Fruit fly (Drosophila melanogaster) whole organism, embryonic: ENCODE results near the gene VhaM9.7-d.

ENCODE experiments used
- Asciz ChIP-seq: fragments of 200-800 bp; sonication (Bioruptor generic); optimal IDR thresholded peaks from 2 replicates; lab custom pipeline; 2017; ENCODE audit warnings: missing biosample characterization, mild to moderate bottlenecking, missing genetic modification characterization, missing genetic modification reagents
- Atf-2 ChIP-seq: fragments of 200-800 bp; sonication (Bioruptor generic); optimal IDR thresholded peaks from 2 replicates; lab custom pipeline; 2016; ENCODE audit warnings: missing biosample characterization, missing genetic modification characterization
- Atf3 ChIP-seq: fragments of 200-800 bp; sonication (Bioruptor generic); optimal IDR thresholded peaks from 3 replicates; lab custom pipeline; 2016; ENCODE audit warnings: missing biosample characterization, missing genetic modification characterization
- Blimp-1 ChIP-seq: fragments of 200-800 bp; sonication (Bioruptor generic); optimal IDR thresholded peaks from 3 replicates; lab custom pipeline; 2018; ENCODE audit warnings: missing biosample characterization, missing genetic modification characterization, mild to moderate bottlenecking, moderate library complexity, missing genetic modification reagents
- CG10147 ChIP-seq: fragments of 200-800 bp; sonication (Bioruptor generic); optimal IDR thresholded peaks from 2 replicates; lab custom pipeline; 2019; ENCODE audit warnings: missing biosample characterization, mild to moderate bottlenecking, missing genetic modification characterization, moderate library complexity
- CG10543 ChIP-seq: fragments of 200-800 bp; sonication (Bioruptor generic); optimal IDR thresholded peaks from 3 replicates; lab custom pipeline; 2017; ENCODE audit warnings: missing biosample characterization, mild to moderate bottlenecking, missing genetic modification characterization, moderate library complexity
- CG12104 ChIP-seq: fragments of 200-800 bp; sonication (Bioruptor generic); optimal IDR thresholded peaks from 3 replicates; lab custom pipeline; 2016; ENCODE audit warnings: missing biosample characterization, missing genetic modification characterization
- CG13424 ChIP-seq: fragments of 200-800 bp; sonication (Bioruptor generic); optimal IDR thresholded peaks from 2 replicates; lab custom pipeline; 2019; ENCODE audit warnings: missing biosample characterization, mild to moderate bottlenecking, missing genetic modification characterization, moderate library complexity
- CG1529 ChIP-seq: fragments of 200-800 bp; sonication (Bioruptor generic); optimal IDR thresholded peaks from 3 replicates; lab custom pipeline; 2018; ENCODE audit warnings: missing biosample characterization, missing genetic modification characterization
- CG1647 ChIP-seq: fragments of 200-800 bp; sonication (Bioruptor generic); optimal IDR thresholded peaks from 3 replicates; lab custom pipeline; 2016; ENCODE audit warnings: missing biosample characterization, missing genetic modification characterization
- CG17328 ChIP-seq: fragments of 200-800 bp; sonication (Bioruptor generic); IDR thresholded peaks from 2 replicates; pipeline ENCODE4 v1.3.6; 2022; ENCODE audit warnings: missing biosample characterization, missing genetic modification characterization
- CG17359 ChIP-seq: fragments of 200-800 bp; sonication (Bioruptor generic); optimal IDR thresholded peaks from 3 replicates; lab custom pipeline; 2018; ENCODE audit warnings: missing biosample characterization, mild to moderate bottlenecking, missing genetic modification characterization, moderate library complexity
- CG1792 ChIP-seq: fragments of 200-800 bp; sonication (Bioruptor generic); optimal IDR thresholded peaks from 2 replicates; lab custom pipeline; 2016; ENCODE audit warnings: missing biosample characterization, missing genetic modification characterization
- CG18619 ChIP-seq: fragments of 200-800 bp; sonication (Bioruptor generic); optimal IDR thresholded peaks from 3 replicates; lab custom pipeline; 2017; ENCODE audit warnings: missing biosample characterization, mild to moderate bottlenecking, missing genetic modification characterization
- CG4730 ChIP-seq: fragments of 200-800 bp; sonication (Bioruptor generic); IDR thresholded peaks from 2 replicates; pipeline ENCODE4 v1.3.6; 2022; ENCODE audit warnings: missing biosample characterization, missing genetic modification characterization
- CG5953 ChIP-seq: fragments of 200-800 bp; sonication (Bioruptor generic); IDR thresholded peaks from 2 replicates; pipeline ENCODE4 v1.3.6; 2022; ENCODE audit warnings: missing biosample characterization, missing genetic modification characterization
- CG7786 ChIP-seq: fragments of 200-800 bp; sonication (Bioruptor generic); optimal IDR thresholded peaks from 2 replicates; lab custom pipeline; 2016; ENCODE audit warnings: missing biosample characterization, missing genetic modification characterization
- CG8765 ChIP-seq: fragments of 200-800 bp; sonication (Bioruptor generic); IDR thresholded peaks from 2 replicates; pipeline ENCODE4 v1.3.6; 2022; ENCODE audit warnings: missing biosample characterization, missing genetic modification characterization
- CG8944 ChIP-seq: fragments of 200-800 bp; sonication (Bioruptor generic); optimal IDR thresholded peaks from 3 replicates; lab custom pipeline; 2016; ENCODE audit warnings: missing biosample characterization, missing genetic modification characterization
- Chrac-16 ChIP-seq: fragments of 200-800 bp; sonication (Bioruptor generic); optimal IDR thresholded peaks from 3 replicates; lab custom pipeline; 2016; ENCODE audit warnings: missing biosample characterization, missing genetic modification characterization
- Deaf1 ChIP-seq: fragments of 200-800 bp; optimal IDR thresholded peaks from 3 replicates; lab custom pipeline; 2019; ENCODE audit warnings: missing biosample characterization, mild to moderate bottlenecking, missing genetic modification characterization, moderate library complexity
- Dek ChIP-seq: fragments of 200-800 bp; sonication (Bioruptor generic); optimal IDR thresholded peaks from 3 replicates; lab custom pipeline; 2019; ENCODE audit warnings: missing biosample characterization, mild to moderate bottlenecking, missing genetic modification characterization, moderate library complexity
- Doc2 ChIP-seq: fragments of 200-800 bp; sonication (Bioruptor generic); IDR thresholded peaks from 2 replicates; pipeline ENCODE4 v1.3.6; 2022; ENCODE audit warnings: missing biosample characterization, missing genetic modification characterization
- Doc3 ChIP-seq: fragments of 200-800 bp; sonication (Bioruptor generic); IDR thresholded peaks from 3 replicates; pipeline ENCODE4 v1.3.6; 2022; ENCODE audit warnings: missing biosample characterization, missing genetic modification characterization; ENCODE audit not compliant: partially characterized antibody
- Ets65A ChIP-seq: fragments of 200-800 bp; sonication (Bioruptor generic); peaks from one replicate; lab custom pipeline; 2016; ENCODE audit warnings: missing biosample characterization, missing genetic modification characterization
- H15 ChIP-seq: fragments of 200-800 bp; sonication (Bioruptor generic); IDR thresholded peaks from 3 replicates; pipeline ENCODE4 v1.3.6; 2022; ENCODE audit warnings: missing biosample characterization, missing genetic modification characterization
- Hand ChIP-seq: fragments of 200-800 bp; sonication (Bioruptor generic); optimal IDR thresholded peaks from 2 replicates; lab custom pipeline; 2017; ENCODE audit warnings: mild to moderate bottlenecking, missing biosample characterization, missing genetic modification reagents, missing genetic modification characterization
- Jarid2 ChIP-seq: fragments of 200-800 bp; sonication (Bioruptor generic); optimal IDR thresholded peaks from 3 replicates; lab custom pipeline; 2017; ENCODE audit warnings: mild to moderate bottlenecking, missing biosample characterization, missing genetic modification reagents, missing genetic modification characterization
- Lpt ChIP-seq: fragments of >200 bp; optimal IDR thresholded peaks from 2 replicates; lab custom pipeline; 2018; ENCODE audit warnings: missing biosample characterization, missing genetic modification characterization
- Med ChIP-seq: fragments of 200-800 bp; sonication (Bioruptor generic); peaks from one replicate; lab custom pipeline; 2016; ENCODE audit warnings: missing biosample characterization, missing genetic modification characterization, mild to moderate bottlenecking, inconsistent platforms, moderate library complexity
- Nf-YC ChIP-seq: fragments of 200-800 bp; optimal IDR thresholded peaks from 3 replicates; lab custom pipeline; 2019; ENCODE audit warnings: missing biosample characterization, mild to moderate bottlenecking, missing genetic modification characterization, moderate library complexity
- Opbp ChIP-seq: fragments of 200-800 bp; sonication (Bioruptor generic); IDR thresholded peaks from 3 replicates; pipeline ENCODE4 v1.3.6; 2022; ENCODE audit warnings: missing biosample characterization, missing genetic modification characterization; ENCODE audit not compliant: partially characterized antibody
- Sry-β ChIP-seq: fragments of 200-800 bp; sonication (Bioruptor generic); optimal IDR thresholded peaks from 2 replicates; lab custom pipeline; 2018; ENCODE audit warnings: missing biosample characterization, mild to moderate bottlenecking, missing genetic modification characterization, moderate library complexity
- ac ChIP-seq: fragments of 200-800 bp; sonication (Bioruptor generic); optimal IDR thresholded peaks from 3 replicates; lab custom pipeline; 2017; ENCODE audit warnings: missing biosample characterization, mild to moderate bottlenecking, missing genetic modification characterization
- cad ChIP-seq: fragments of >200 bp; optimal IDR thresholded peaks from 2 replicates; lab custom pipeline; 2017; ENCODE audit warnings: missing biosample characterization, missing genetic modification characterization
- chif ChIP-seq, 2 experiments: fragments of 200-800 bp; sonication (Bioruptor generic); optimal IDR thresholded peaks; 3 replicates each; lab custom pipeline; 2016; ENCODE audit warnings: missing biosample characterization in 2 of 2, missing genetic modification characterization in 2 of 2
- crp ChIP-seq, 2 experiments: fragments of 200-800 bp; sonication (Bioruptor generic); optimal IDR thresholded peaks; 2 replicates in 1 of 2; 3 replicates in 1 of 2; lab custom pipeline; 2017; ENCODE audit warnings: missing biosample characterization in 2 of 2, missing genetic modification characterization in 2 of 2, mild to moderate bottlenecking in 1 of 2, moderate library complexity in 1 of 2
- gfzf ChIP-seq: fragments of 200-800 bp; sonication (Bioruptor generic); optimal IDR thresholded peaks from 2 replicates; lab custom pipeline; 2016; ENCODE audit warnings: missing biosample characterization, mild to moderate bottlenecking, missing genetic modification characterization, moderate library complexity
- gsb ChIP-seq: fragments of 200-800 bp; sonication (Bioruptor generic); IDR thresholded peaks from 2 replicates; pipeline ENCODE4 v1.3.6; 2022; ENCODE audit warnings: missing biosample characterization, missing genetic modification characterization
- h ChIP-seq: fragments of >200 bp; optimal IDR thresholded peaks from 2 replicates; lab custom pipeline; 2017
- hkb ChIP-seq, 2 experiments: fragments of 200-800 bp in 1 of 2; fragments of >200 bp in 1 of 2; sonication (Bioruptor generic) in 1 of 2; IDR thresholded peaks in 1 of 2; optimal IDR thresholded peaks in 1 of 2; 2 replicates each; pipeline versions ENCODE4 v1.3.6 to Lab custom; 2017 to 2022; ENCODE audit warnings: missing biosample characterization in 1 of 2, missing genetic modification characterization in 1 of 2
- ken ChIP-seq: fragments of 200-800 bp; sonication (Bioruptor generic); IDR thresholded peaks from 3 replicates; pipeline ENCODE4 v1.3.6; 2022; ENCODE audit warnings: missing biosample characterization, missing genetic modification characterization
- nerfin-2 ChIP-seq: fragments of 200-800 bp; sonication (Bioruptor generic); IDR thresholded peaks from 2 replicates; pipeline ENCODE4 v1.3.6; 2022; ENCODE audit warnings: missing biosample characterization, missing genetic modification characterization; ENCODE audit not compliant: partially characterized antibody
- otp ChIP-seq: fragments of 200-800 bp; sonication (Bioruptor generic); IDR thresholded peaks from 3 replicates; pipeline ENCODE4, ENCODE4 v1.3.6; 2022; ENCODE audit warnings: missing biosample characterization, missing genetic modification characterization
- pan ChIP-seq, 4 experiments: fragments of >200 bp in 3 of 4; fragments of 200-800 bp in 1 of 4; sonication (Bioruptor generic) in 1 of 4; optimal IDR thresholded peaks in 3 of 4; IDR thresholded peaks in 1 of 4; 2 replicates each; pipeline versions ENCODE4 v1.3.6 to Lab custom; 2017 to 2022; ENCODE audit warnings: missing biosample characterization in 2 of 4, missing genetic modification characterization in 2 of 4, mixed read lengths in 1 of 4
- pfk ChIP-seq: fragments of 200-800 bp; sonication (Bioruptor generic); optimal IDR thresholded peaks from 2 replicates; lab custom pipeline; 2018; ENCODE audit warnings: missing biosample characterization, mild to moderate bottlenecking, missing genetic modification characterization, moderate library complexity
- phol ChIP-seq: fragments of 200-800 bp; sonication (Bioruptor generic); optimal IDR thresholded peaks from 3 replicates; lab custom pipeline; 2018; ENCODE audit warnings: missing biosample characterization, mild to moderate bottlenecking, missing genetic modification characterization, moderate library complexity
- rib ChIP-seq: fragments of 200-800 bp; sonication (Bioruptor generic); IDR thresholded peaks from 2 replicates; pipeline ENCODE4 v1.3.6; 2022; ENCODE audit warnings: missing biosample characterization, missing genetic modification characterization
- seq ChIP-seq: fragments of 200-800 bp; sonication (Bioruptor generic); IDR thresholded peaks from 2 replicates; pipeline ENCODE4 v1.3.6; 2022; ENCODE audit warnings: missing biosample characterization, missing genetic modification characterization
- tll ChIP-seq, 2 experiments: fragments of 200-800 bp in 1 of 2; fragments of >200 bp in 1 of 2; sonication (Bioruptor generic) in 1 of 2; optimal IDR thresholded peaks; 2 replicates each; lab custom pipeline; 2017 to 2019; ENCODE audit warnings: missing biosample characterization in 2 of 2, missing genetic modification characterization in 2 of 2, mild to moderate bottlenecking in 1 of 2, moderate library complexity in 1 of 2
- vvl ChIP-seq: fragments of 200-800 bp; sonication (Bioruptor generic); IDR thresholded peaks from 2 replicates; pipeline ENCODE4 v1.3.6; 2022; ENCODE audit warnings: missing biosample characterization, missing genetic modification characterization

VhaM9.7-d gene

DNA sequence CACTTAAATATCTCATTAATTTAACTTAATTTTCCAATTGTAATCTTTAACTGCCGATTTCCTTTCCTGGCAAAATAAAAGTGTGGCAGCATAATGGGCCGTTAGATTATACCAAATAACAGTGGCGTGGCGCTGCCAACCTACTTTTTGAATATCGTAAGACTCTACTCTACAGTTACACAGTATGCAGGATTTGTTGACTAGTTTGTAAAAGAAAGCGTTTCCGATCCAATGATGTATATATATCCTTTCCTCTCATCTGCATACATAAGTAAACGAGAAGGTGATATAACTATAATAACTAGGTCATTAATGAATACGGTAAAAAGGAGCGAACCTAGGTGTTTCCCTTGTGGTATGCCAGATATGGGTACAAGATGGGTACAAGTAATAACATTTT is 16.8 kb downstream of the VhaM9.7-d start, which contains the start of gene EMC2B (continued):
- TF ChIP-seq h (lab: Kevin White, UChicago) (no peak), Nf-YC (tag; lab: Kevin White, UChicago) (peak; percentile 41), Opbp (GFP tag; lab: Robert Waterston, UW) (no peak), seq (GFP tag; lab: Robert Waterston, UW) (no peak), Chrac-16 (GFP tag; lab: Kevin White, UChicago) (peak; percentile 16), pfk (GFP tag; lab: Kevin White, UChicago) (no peak), Med (GFP tag; lab: Kevin White, UChicago) (peak; percentile 83), CG1647 (no peak), Dek (tag; lab: Kevin White, UChicago) (peak; percentile 40), Asciz (GFP tag; lab: Kevin White, UChicago) (no peak), gsb (GFP tag; lab: Robert Waterston, UW) (no peak), CG4730 (GFP tag; lab: Robert Waterston, UW) (no peak), Jarid2 (GFP tag; lab: Kevin White, UChicago) (no peak), CG17328 (GFP tag; lab: Robert Waterston, UW) (no peak), hkb (optimal IDR thresholded peaks at IDR 0.05; lab: Kevin White, UChicago) (no peak), hkb (GFP tag; IDR thresholded peaks at IDR 0.05; lab: Robert Waterston, UW) (no peak), Doc3 (GFP tag; lab: Robert Waterston, UW) (no peak), CG12104 (GFP tag; lab: Kevin White, UChicago) (no peak), nerfin-2 (no peak), rib (GFP tag; lab: Robert Waterston, UW) (no peak), crp (GFP tag; optimal IDR thresholded peaks at IDR 0.05; lab: Kevin White, UChicago) (no peak), CG8765 (no peak), Doc2 (GFP tag; lab: Robert Waterston, UW) (no peak), CG5953 (GFP tag; lab: Robert Waterston, UW) (no peak), CG10543 (GFP tag; lab: Kevin White, UChicago) (no peak), Deaf1 (tag; lab: Kevin White, UChicago) (no peak), Sry-β (GFP tag; lab: Kevin White, UChicago) (no peak), vvl (GFP tag; lab: Robert Waterston, UW) (no peak), Atf-2 (GFP tag; lab: Kevin White, UChicago) (no peak), CG7786 (GFP tag; lab: Kevin White, UChicago) (peak; percentile 11), gfzf (peak; percentile 87), Lpt (GFP tag; lab: Kevin White, UChicago) (no peak), chif (GFP tag; optimal IDR thresholded peaks at IDR 0.05; lab: Kevin White, UChicago) (peak; percentile 34 to 39), CG8944 (GFP tag; lab: Kevin White, UChicago) (peak; percentile 1), CG1529 (GFP tag; lab: Kevin White, UChicago) (no peak), Atf3 (no peak), Hand (no peak), CG18619 (GFP tag; lab: Kevin White, UChicago) (no peak), pan (optimal IDR thresholded peaks at IDR 0.05; lab: Kevin White, UChicago) (no peak), pan (GFP tag; optimal IDR thresholded peaks at IDR 0.05 in 1 of 2, IDR thresholded peaks at IDR 0.05 in 1 of 2) (no peak), otp (GFP tag; lab: Robert Waterston, UW) (no peak), CG13424 (tag; lab: Kevin White, UChicago) (peak; percentile 43), H15 (GFP tag; lab: Robert Waterston, UW) (no peak), CG1792 (GFP tag; lab: Kevin White, UChicago) (peak; percentile 10), phol (peak; percentile 27), tll (GFP tag; optimal IDR thresholded peaks at IDR 0.05; lab: Kevin White, UChicago) (no peak), CG17359 (tag; lab: Kevin White, UChicago) (peak; percentile 12), ken (GFP tag; lab: Robert Waterston, UW) (no peak), cad (GFP tag; lab: Kevin White, UChicago) (no peak), CG10147 (GFP tag; lab: Kevin White, UChicago) (no peak), ac (GFP tag; lab: Kevin White, UChicago) (no peak), Ets65A (GFP tag; lab: Kevin White, UChicago) (peak; percentile 94), Blimp-1 (GFP tag; lab: Kevin White, UChicago) (no peak)
